Worm (Caenorhabditis elegans) whole organism, late embryonic: ENCODE measurements around the gene C04H5.7.
A peak's percentile ranks its signal among the peaks of the same experiment; 100 is the strongest.

Experiments
- C08G9.2 ChIP-seq: sonication (generic microtip); optimal IDR thresholded peaks from 2 replicates; lab custom pipeline; 2016; ENCODE audit warnings: mild to moderate bottlenecking, missing genetic modification characterization, moderate library complexity, missing compliant biosample characterization
- F13H6.1 ChIP-seq: sonication (generic microtip); optimal IDR thresholded peaks from 2 replicates; lab custom pipeline; 2016; ENCODE audit warnings: missing genetic modification characterization, missing compliant biosample characterization
- K02D7.2 ChIP-seq: sonication (generic microtip); optimal IDR thresholded peaks from 2 replicates; lab custom pipeline; 2017; ENCODE audit warnings: mild to moderate bottlenecking, missing genetic modification characterization, missing compliant biosample characterization
- K09A11.1 ChIP-seq: sonication (generic microtip); optimal IDR thresholded peaks from 2 replicates; lab custom pipeline; 2017; ENCODE audit warnings: antibody characterized with exemption, mild to moderate bottlenecking, missing genetic modification characterization, missing compliant biosample characterization; ENCODE audit not compliant: insufficient read depth
- T23F11.4 ChIP-seq: fragments of 200-800 bp; sonication (Bioruptor generic); optimal IDR thresholded peaks from 2 replicates; lab custom pipeline; 2018; ENCODE audit warnings: mild to moderate bottlenecking, missing genetic modification characterization, missing compliant biosample characterization
- ceh-18 ChIP-seq: sonication (generic microtip); optimal IDR thresholded peaks from 2 replicates; lab custom pipeline; 2016; ENCODE audit warnings: missing genetic modification characterization, missing compliant biosample characterization
- ceh-24 ChIP-seq: sonication (generic microtip); optimal IDR thresholded peaks from 2 replicates; lab custom pipeline; 2016; ENCODE audit warnings: mild to moderate bottlenecking, missing genetic modification characterization, missing compliant biosample characterization
- ceh-45 ChIP-seq: fragments of 200-800 bp; sonication (Bioruptor generic); IDR thresholded peaks from 2 replicates; pipeline ENCODE4 v1.3.6; 2022; ENCODE audit warnings: missing genetic modification reagents, missing genetic modification characterization, missing compliant biosample characterization
- ceh-6 ChIP-seq: fragments of 200-800 bp; sonication (Bioruptor generic); optimal IDR thresholded peaks from 2 replicates; lab custom pipeline; 2018; ENCODE audit warnings: mild to moderate bottlenecking, missing genetic modification characterization, missing compliant biosample characterization
- ceh-9 ChIP-seq: sonication (generic microtip); optimal IDR thresholded peaks from 2 replicates; lab custom pipeline; 2016; ENCODE audit warnings: mild to moderate bottlenecking, missing genetic modification characterization, inconsistent platforms, missing compliant biosample characterization
- dmd-4 ChIP-seq: sonication (generic microtip); optimal IDR thresholded peaks from 2 replicates; lab custom pipeline; 2016; ENCODE audit warnings: borderline replicate concordance, missing genetic modification characterization, missing compliant biosample characterization
- dve-1 ChIP-seq: sonication (generic microtip); optimal IDR thresholded peaks from 2 replicates; lab custom pipeline; 2017; ENCODE audit warnings: antibody characterized with exemption, mild to moderate bottlenecking, missing genetic modification characterization, missing compliant biosample characterization
- elt-2 ChIP-seq: sonication (generic microtip); optimal IDR thresholded peaks from 2 replicates; lab custom pipeline; 2016; ENCODE audit warnings: missing genetic modification reagents, missing genetic modification characterization, missing compliant biosample characterization
- elt-4 ChIP-seq: sonication (generic microtip); optimal IDR thresholded peaks from 2 replicates; lab custom pipeline; 2016; ENCODE audit warnings: missing genetic modification characterization, missing compliant biosample characterization
- ets-4 ChIP-seq: sonication (generic microtip); optimal IDR thresholded peaks from 2 replicates; lab custom pipeline; 2016; ENCODE audit warnings: missing genetic modification characterization, missing compliant biosample characterization
- fkh-10 ChIP-seq: fragments of 150-350 bp; optimal IDR thresholded peaks from 2 replicates; lab custom pipeline; 2014; ENCODE audit warnings: missing biosample characterization, missing genetic modification reagents, missing genetic modification characterization
- fkh-6 ChIP-seq: sonication (generic microtip); optimal IDR thresholded peaks from 2 replicates; lab custom pipeline; 2016; ENCODE audit warnings: missing genetic modification characterization, missing compliant biosample characterization
- hlh-13 ChIP-seq: fragments of 200-800 bp; sonication (Bioruptor generic); optimal IDR thresholded peaks from 2 replicates; lab custom pipeline; 2018; ENCODE audit warnings: mild to moderate bottlenecking, missing genetic modification characterization, missing compliant biosample characterization
- hlh-30 ChIP-seq: sonication (generic microtip); optimal IDR thresholded peaks from 2 replicates; lab custom pipeline; 2017; ENCODE audit warnings: antibody characterized with exemption, missing genetic modification characterization, missing compliant biosample characterization; ENCODE audit not compliant: insufficient read depth
- hlh-8 ChIP-seq: sonication (generic microtip); optimal IDR thresholded peaks from 2 replicates; lab custom pipeline; 2016; ENCODE audit warnings: missing genotype, missing genetic modification characterization, missing compliant biosample characterization
- lim-6 ChIP-seq: sonication (generic microtip); optimal IDR thresholded peaks from 2 replicates; lab custom pipeline; 2016; ENCODE audit warnings: missing genetic modification characterization, missing compliant biosample characterization
- madf-2 ChIP-seq: sonication (generic microtip); optimal IDR thresholded peaks from 2 replicates; lab custom pipeline; 2017; ENCODE audit warnings: missing genetic modification characterization, missing compliant biosample characterization
- nhr-232 ChIP-seq: sonication (generic microtip); optimal IDR thresholded peaks from 2 replicates; lab custom pipeline; 2016; ENCODE audit warnings: missing genetic modification characterization, missing compliant biosample characterization
- odd-2 ChIP-seq: sonication (generic microtip); optimal IDR thresholded peaks from 2 replicates; lab custom pipeline; 2017; ENCODE audit warnings: antibody characterized with exemption, mild to moderate bottlenecking, missing genetic modification characterization, missing compliant biosample characterization
- pag-3 ChIP-seq: sonication (generic microtip); optimal IDR thresholded peaks from 2 replicates; lab custom pipeline; 2016; ENCODE audit warnings: missing compliant biosample characterization, missing genetic modification characterization, borderline replicate concordance
- pha-2 ChIP-seq: sonication (generic microtip); optimal IDR thresholded peaks from 2 replicates; lab custom pipeline; 2017; ENCODE audit warnings: mild to moderate bottlenecking, missing genetic modification characterization, missing compliant biosample characterization
- pros-1 ChIP-seq: fragments of 150-350 bp; optimal IDR thresholded peaks from 2 replicates; lab custom pipeline; 2014; ENCODE audit warnings: missing biosample characterization, missing genetic modification reagents, missing genetic modification characterization
- rnt-1 ChIP-seq: sonication (generic microtip); optimal IDR thresholded peaks from 2 replicates; lab custom pipeline; 2016; ENCODE audit warnings: missing genetic modification characterization, missing compliant biosample characterization
- sox-2 ChIP-seq: fragments of 200-800 bp; sonication (Bioruptor generic); IDR thresholded peaks from 2 replicates; pipeline ENCODE4 v1.3.6; 2022; ENCODE audit warnings: missing genetic modification reagents, missing genetic modification characterization, missing compliant biosample characterization
- sox-4 ChIP-seq: sonication (generic microtip); optimal IDR thresholded peaks from 2 replicates; lab custom pipeline; 2017; ENCODE audit warnings: mild to moderate bottlenecking, missing genetic modification characterization, inconsistent platforms, missing compliant biosample characterization
- tbx-2 ChIP-seq: sonication (generic microtip); optimal IDR thresholded peaks from 2 replicates; lab custom pipeline; 2016; ENCODE audit warnings: missing genetic modification characterization, missing compliant biosample characterization
- ttx-3 ChIP-seq: sonication (generic microtip); optimal IDR thresholded peaks from 2 replicates; lab custom pipeline; 2016; ENCODE audit warnings: missing genetic modification reagents, missing genetic modification characterization, missing compliant biosample characterization
- unc-3 ChIP-seq, 2 experiments: fragments of 200-800 bp in 1 of 2; sonication (Bioruptor generic) in 1 of 2; sonication (generic microtip) in 1 of 2; conservative IDR thresholded peaks in 1 of 2; optimal IDR thresholded peaks in 1 of 2; 2 replicates each; pipeline versions ENCODE4 v1.3.6 to Lab custom; 2016 to 2022; ENCODE audit warnings: missing compliant biosample characterization in 2 of 2, missing genetic modification characterization in 2 of 2, missing genetic modification reagents in 1 of 2
- unc-42 ChIP-seq: sonication (generic microtip); optimal IDR thresholded peaks from 2 replicates; lab custom pipeline; 2016; ENCODE audit warnings: missing genotype, missing genetic modification characterization, missing compliant biosample characterization
- unc-55 ChIP-seq: sonication (generic microtip); optimal IDR thresholded peaks from 2 replicates; lab custom pipeline; 2017; ENCODE audit warnings: missing biosample characterization, missing genetic modification reagents, missing genetic modification characterization
- unc-86 ChIP-seq: sonication (generic microtip); optimal IDR thresholded peaks from 2 replicates; lab custom pipeline; 2016; ENCODE audit warnings: missing genetic modification characterization, missing compliant biosample characterization
- ztf-16 ChIP-seq: sonication (generic microtip); optimal IDR thresholded peaks from 2 replicates; lab custom pipeline; 2017; ENCODE audit warnings: missing genetic modification characterization, missing compliant biosample characterization

The C04H5.7 gene

ce11 chrII:14528233-14528802, 9.4 kb upstream of the C04H5.7 start, which contains the start of the genes F57C2.5 and spat-1 (continued):
- peak; percentile 53 for TF ChIP-seq ceh-24 (tag; lab: Kevin White, UChicago)
- TF ChIP-seq lim-6 (tag; lab: Kevin White, UChicago), result peak; percentile 93
- no peak for TF ChIP-seq ceh-9 (tag; lab: Kevin White, UChicago)
- no peak for TF ChIP-seq odd-2 (tag; lab: Kevin White, UChicago)
- peak; percentile 56 for TF ChIP-seq dmd-4 (tag; lab: Kevin White, UChicago)
- TF ChIP-seq unc-55, result no peak
- no peak for TF ChIP-seq hlh-30 (tag; lab: Kevin White, UChicago)
- TF ChIP-seq ceh-45, result no peak
- peak; percentile 73 for TF ChIP-seq fkh-6
- TF ChIP-seq hlh-13 (GFP tag; lab: Kevin White, UChicago), result no peak
- TF ChIP-seq pag-3 (tag; lab: Kevin White, UChicago), result peak; percentile 79
- peak; percentile 70 for TF ChIP-seq ceh-18 (tag; lab: Kevin White, UChicago)
- peak; percentile 6 for TF ChIP-seq madf-2
- TF ChIP-seq ets-4 (tag; lab: Kevin White, UChicago), result peak; percentile 97
- no peak for TF ChIP-seq ceh-6 (GFP tag; lab: Kevin White, UChicago)
- peak; percentile 92 for TF ChIP-seq F13H6.1
- peak; percentile 80 for TF ChIP-seq ztf-16
- TF ChIP-seq dve-1 (tag; lab: Kevin White, UChicago), result no peak
- peak; percentile 61 for TF ChIP-seq pha-2
- peak; percentile 86 for TF ChIP-seq unc-42 (tag; lab: Kevin White, UChicago)
- peak; percentile 90 for TF ChIP-seq elt-2 (tag; lab: Kevin White, UChicago)
- TF ChIP-seq C08G9.2 (tag; lab: Kevin White, UChicago), result peak; percentile 94
- TF ChIP-seq T23F11.4, result no peak
- no peak for TF ChIP-seq K09A11.1 (tag; lab: Kevin White, UChicago)
- no peak for TF ChIP-seq K02D7.2
- peak; percentile 49 for TF ChIP-seq ttx-3 (tag; lab: Kevin White, UChicago)
- TF ChIP-seq hlh-8, result peak; percentile 96
- peak; percentile 92 for TF ChIP-seq rnt-1 (tag; lab: Kevin White, UChicago)
- TF ChIP-seq unc-3 (GFP tag; conservative IDR thresholded peaks at IDR 0.05; lab: Robert Waterston, UW), result no peak
- peak; percentile 74 for TF ChIP-seq unc-3 (tag; optimal IDR thresholded peaks at IDR 0.05; lab: Kevin White, UChicago)
- peak; percentile 81 for TF ChIP-seq unc-86 (tag; lab: Kevin White, UChicago)
- no peak for TF ChIP-seq elt-4 (tag; lab: Kevin White, UChicago)
- peak; percentile 95 for TF ChIP-seq tbx-2 (tag; lab: Kevin White, UChicago)
- no peak for TF ChIP-seq sox-2 (GFP tag; lab: Robert Waterston, UW)

ce11 chrII:14534000-14534399, 3.7 kb upstream of the C04H5.7 start, which contains the start of gene C04H5.1:
Gene C04H5.1, plus strand, starts transcription at chrII:14534300.
- TF ChIP-seq elt-4 (tag; lab: Kevin White, UChicago), result no peak

- TF ChIP-seq fkh-10 (GFP tag; lab: Kevin White, UChicago) (no peak), elt-2 (tag; lab: Kevin White, UChicago) (peak; percentile 44)
Measured at ce11 chrII:14540551-14540950, 2.8 kb downstream of the C04H5.7 start.

- TF ChIP-seq nhr-232 (tag; lab: Kevin White, UChicago) (no peak), ttx-3 (tag; lab: Kevin White, UChicago) (no peak), dve-1 (tag; lab: Kevin White, UChicago) (no peak), pros-1 (tag; lab: Kevin White, UChicago) (no peak), sox-4 (tag; lab: Kevin White, UChicago) (no peak)
Measured at ce11 chrII:14548691-14549090, 10.9 kb downstream of the C04H5.7 start, which contains the start of gene gcy-29. Gene gcy-29, minus strand, starts transcription at chrII:14548791.
